Worm (Caenorhabditis elegans) whole organism, L4 larva: ENCODE measurements around the gene snrp-200.

ENCODE experiments used
- dmd-9 ChIP-seq: fragments of 200-800 bp; sonication (Bioruptor generic); IDR thresholded peaks from 2 replicates; pipeline ENCODE4 v1.3.6; 2022; ENCODE audit warnings: missing genetic modification reagents, missing genetic modification characterization, missing compliant biosample characterization
- fos-1 ChIP-seq: fragments of 150-350 bp; optimal IDR thresholded peaks from 2 replicates; lab custom pipeline; 2014; ENCODE audit warnings: missing biosample characterization, missing genetic modification characterization
- lin-29 ChIP-seq: fragments of 200-800 bp; sonication (Bioruptor generic); IDR thresholded peaks from 2 replicates; pipeline ENCODE4 v1.3.6; 2022; ENCODE audit warnings: missing genetic modification reagents, missing genetic modification characterization, missing compliant biosample characterization
- lin-39 ChIP-seq: fragments of 150-350 bp; optimal IDR thresholded peaks from 2 replicates; lab custom pipeline; 2014; ENCODE audit warnings: missing biosample characterization, missing genetic modification reagents, missing genetic modification characterization
- tag-97 ChIP-seq: fragments of 200-800 bp; sonication (Bioruptor generic); IDR thresholded peaks from 2 replicates; pipeline ENCODE4 v1.3.6; 2022; ENCODE audit warnings: missing genetic modification characterization, missing compliant biosample characterization
- zag-1 ChIP-seq: fragments of 150-350 bp; optimal IDR thresholded peaks from 2 replicates; lab custom pipeline; 2014; ENCODE audit warnings: missing biosample characterization, missing genetic modification characterization

ce11 chrII:12727871-12728270 is 8.8 kb downstream of the snrp-200 start:
- TF ChIP-seq lin-39 (tag; lab: Kevin White, UChicago) (no peak), tag-97 (GFP tag; lab: Robert Waterston, UW) (no peak), lin-29 (no peak), zag-1 (tag; lab: Kevin White, UChicago) (no peak), fos-1 (no peak), dmd-9 (no peak)
